Worm (Caenorhabditis elegans) whole organism, L1 larva: ENCODE data around the gene C52A11.3.

Experiments
- blmp-1 ChIP-seq: fragments of 150-350 bp; optimal IDR thresholded peaks from 2 replicates; lab custom pipeline; 2014; ENCODE audit warnings: missing biosample characterization, missing genetic modification characterization
- ceh-82 ChIP-seq, 3 experiments: fragments of 150-350 bp in 1 of 3; sonication (generic microtip) in 2 of 3; optimal IDR thresholded peaks; 2 replicates each; lab custom pipeline; 2014 to 2017; ENCODE audit warnings: missing biosample characterization in 3 of 3, missing genetic modification characterization in 3 of 3
- dsc-1 ChIP-seq: sonication (generic microtip); optimal IDR thresholded peaks from 2 replicates; lab custom pipeline; 2016; ENCODE audit warnings: mild to moderate bottlenecking, missing genetic modification characterization, missing compliant biosample characterization
- jun-1 ChIP-seq: fragments of 150-350 bp; optimal IDR thresholded peaks from 2 replicates; lab custom pipeline; 2014; ENCODE audit warnings: missing biosample characterization, missing genetic modification reagents, missing genetic modification characterization
- nhr-11 ChIP-seq: fragments of 150-350 bp; optimal IDR thresholded peaks from 2 replicates; lab custom pipeline; 2014; ENCODE audit warnings: missing biosample characterization, missing genetic modification characterization
- nhr-237 ChIP-seq: fragments of 150-350 bp; optimal IDR thresholded peaks from 2 replicates; lab custom pipeline; 2014; ENCODE audit warnings: missing biosample characterization, missing genetic modification characterization
- nhr-85 ChIP-seq: sonication (generic microtip); peaks from one replicate; lab custom pipeline; 2016; ENCODE audit warnings: missing genetic modification characterization, inconsistent platforms, missing compliant biosample characterization
- unc-62 ChIP-seq: fragments of 150-350 bp; optimal IDR thresholded peaks from 2 replicates; lab custom pipeline; 2014; ENCODE audit warnings: missing biosample characterization, missing genetic modification reagents, missing genetic modification characterization
- unc-86 ChIP-seq: sonication (generic microtip); optimal IDR thresholded peaks from 2 replicates; lab custom pipeline; 2016; ENCODE audit warnings: missing genetic modification characterization, missing compliant biosample characterization

ce11 chrII:10706038-10706437 lies 31.1 kb upstream of the C52A11.3 start:
- TF ChIP-seq unc-86 (tag; lab: Kevin White, UChicago): no peak
- TF ChIP-seq jun-1 (tag; lab: Kevin White, UChicago): no peak
- TF ChIP-seq dsc-1 (tag; lab: Kevin White, UChicago): no peak
- no peak for TF ChIP-seq ceh-82 (tag; optimal IDR thresholded peaks at IDR 0.05; lab: Kevin White, UChicago)
- TF ChIP-seq nhr-11 (tag; lab: Kevin White, UChicago): no peak
- TF ChIP-seq unc-62 (GFP tag; lab: Kevin White, UChicago): no peak
- TF ChIP-seq nhr-237 (tag; lab: Kevin White, UChicago): no peak
- TF ChIP-seq blmp-1: peak; percentile 97
- TF ChIP-seq nhr-85 (tag; lab: Kevin White, UChicago): peak; percentile 47
